Worm (Caenorhabditis elegans) whole organism, L4/young adult: Measurements from ENCODE around the gene usp-46.
A peak's percentile ranks its signal among the peaks of the same experiment; 100 is the strongest.

Experiments
- W03F9.2 ChIP-seq: fragments of 150-350 bp; optimal IDR thresholded peaks from 2 replicates; lab custom pipeline; 2014; ENCODE audit warnings: missing biosample characterization, missing genetic modification characterization
- dao-5 ChIP-seq: sonication (generic microtip); optimal IDR thresholded peaks from 2 replicates; lab custom pipeline; 2016; ENCODE audit warnings: missing genotype, missing genetic modification characterization, moderate library complexity, missing compliant biosample characterization
- him-1 ChIP-seq: sonication (generic microtip); optimal IDR thresholded peaks from 2 replicates; lab custom pipeline; 2016; ENCODE audit warnings: missing genotype, missing genetic modification reagents, missing genetic modification characterization, missing compliant biosample characterization

Gene usp-46

DNA sequence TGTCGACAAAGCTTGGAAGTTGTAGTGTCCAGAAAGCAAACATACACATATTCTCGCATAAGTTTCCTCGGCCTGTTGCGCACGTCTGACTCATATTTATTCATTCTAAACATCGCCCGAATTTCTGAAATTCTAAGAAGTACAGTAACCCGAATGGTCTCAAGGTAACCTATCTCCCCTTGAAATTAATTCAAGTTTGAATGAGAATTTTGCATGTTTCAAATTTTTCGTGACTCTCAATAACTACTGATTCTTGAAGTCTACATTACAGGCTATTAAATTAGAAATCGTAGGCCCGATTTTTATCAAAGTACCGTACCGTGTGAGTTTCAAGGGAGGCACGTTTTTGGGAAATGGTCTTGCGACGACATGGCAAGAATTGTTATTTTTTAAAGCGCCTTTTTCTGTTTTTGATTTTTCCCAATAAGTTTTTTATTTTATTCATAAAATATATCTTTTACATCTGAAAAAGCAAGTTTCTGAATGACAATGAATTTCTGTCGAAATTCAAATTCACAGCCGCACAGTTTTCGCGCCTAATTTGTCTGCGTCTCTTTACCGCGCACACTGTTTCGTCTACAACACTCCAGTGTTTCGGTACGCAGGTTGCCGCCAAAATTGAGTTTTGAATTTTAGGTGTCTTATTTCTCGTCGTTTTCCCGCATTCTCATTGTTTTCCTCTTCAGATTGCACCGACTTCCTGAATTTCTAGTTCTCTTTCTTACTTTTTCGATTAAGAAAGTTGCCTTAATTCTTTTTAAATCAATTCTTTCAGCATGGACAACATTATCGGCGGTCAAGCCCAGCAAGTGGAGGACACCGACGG is 17.4 kb downstream of the usp-46 start, which contains the start of the genes R10E11.9 and mcm-6:
Gene R10E11.9, minus strand, starts transcription at position 51 of the 826 bp plus-strand sequence.
Gene mcm-6, plus strand, starts transcription at position 776 of the 826 bp plus-strand sequence.
- no peak for TF ChIP-seq him-1

DNA sequence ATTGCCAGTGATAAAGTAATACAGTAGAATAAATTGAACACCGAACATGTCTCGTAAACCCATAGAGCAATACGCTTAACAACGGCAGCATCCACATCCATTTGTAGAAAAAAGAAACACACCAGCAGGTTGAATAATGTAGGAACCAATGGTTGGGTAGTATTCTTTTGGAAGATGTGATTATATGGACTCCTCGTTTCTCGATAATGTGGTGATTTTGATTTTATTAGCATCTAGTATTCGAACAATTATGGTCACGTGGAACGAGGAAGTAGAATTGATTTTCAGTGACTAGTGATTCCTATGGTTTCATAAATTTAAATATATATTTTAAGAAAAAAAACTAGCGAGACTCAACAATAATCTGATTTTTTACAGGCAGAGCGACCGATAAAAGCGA is 20.0 kb downstream of the usp-46 start, which contains the start of gene srxa-10:
Gene srxa-10, minus strand, starts transcription at position 101 of the 400 bp plus-strand sequence.
- no peak for TF ChIP-seq him-1
- no peak for TF ChIP-seq W03F9.2 (tag; lab: Kevin White, UChicago)

DNA sequence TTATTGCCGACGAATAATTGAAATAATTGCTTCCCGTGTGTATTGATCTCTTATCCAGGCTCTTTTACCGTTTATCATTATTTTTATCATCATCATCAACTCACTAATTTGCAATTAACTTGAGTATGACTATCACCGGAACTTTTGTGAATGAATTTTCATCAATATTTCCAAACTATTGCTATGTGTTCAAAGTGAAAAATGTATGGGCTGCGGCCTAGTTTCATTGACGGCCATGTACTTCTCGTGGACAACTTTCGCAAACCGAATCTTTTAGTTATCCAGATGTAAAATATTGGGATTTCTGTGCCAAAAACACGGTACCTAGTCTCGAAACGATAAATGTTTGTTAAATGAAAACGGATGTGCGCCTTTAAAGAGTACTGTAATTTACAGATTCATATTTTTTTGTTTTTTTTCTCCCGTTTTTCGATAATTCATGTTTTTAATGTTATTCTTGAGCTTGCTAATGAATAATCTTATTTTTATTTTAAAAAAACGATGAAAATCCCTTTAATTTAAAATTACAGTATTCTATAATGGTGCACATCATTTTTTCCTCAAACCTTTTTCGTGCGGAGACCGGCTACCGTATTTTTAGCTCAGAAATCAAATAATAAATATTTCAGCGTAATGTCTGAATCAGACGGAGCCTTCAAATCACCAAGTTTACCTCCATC is 22.2 kb downstream of the usp-46 start, which contains the start of gene ZK632.2:
Gene ZK632.2, plus strand, starts transcription at position 630 of the 680 bp plus-strand sequence.
- TF ChIP-seq him-1 (no peak), dao-5 (no peak), W03F9.2 (tag; lab: Kevin White, UChicago) (no peak)

DNA sequence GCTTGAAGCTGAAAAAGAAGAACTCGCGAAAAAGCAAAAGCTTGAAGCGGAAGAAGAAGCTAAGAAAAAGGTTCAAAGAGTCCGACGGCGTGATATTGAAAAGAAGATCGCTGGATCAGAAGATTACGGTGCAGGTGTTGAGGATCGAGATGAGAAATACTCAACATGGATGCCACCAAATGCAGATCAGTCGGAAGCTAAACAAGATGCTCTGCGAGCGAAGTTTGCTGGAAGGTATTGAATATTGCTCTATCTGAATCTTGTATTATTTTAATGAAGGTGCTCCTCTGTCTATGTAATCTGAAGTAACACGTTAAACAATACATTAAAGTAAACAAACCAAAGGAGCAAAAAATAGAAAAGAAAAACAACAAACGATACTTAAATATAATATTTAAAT is 25.6 kb downstream of the usp-46 start:
- no peak for TF ChIP-seq dao-5

DNA sequence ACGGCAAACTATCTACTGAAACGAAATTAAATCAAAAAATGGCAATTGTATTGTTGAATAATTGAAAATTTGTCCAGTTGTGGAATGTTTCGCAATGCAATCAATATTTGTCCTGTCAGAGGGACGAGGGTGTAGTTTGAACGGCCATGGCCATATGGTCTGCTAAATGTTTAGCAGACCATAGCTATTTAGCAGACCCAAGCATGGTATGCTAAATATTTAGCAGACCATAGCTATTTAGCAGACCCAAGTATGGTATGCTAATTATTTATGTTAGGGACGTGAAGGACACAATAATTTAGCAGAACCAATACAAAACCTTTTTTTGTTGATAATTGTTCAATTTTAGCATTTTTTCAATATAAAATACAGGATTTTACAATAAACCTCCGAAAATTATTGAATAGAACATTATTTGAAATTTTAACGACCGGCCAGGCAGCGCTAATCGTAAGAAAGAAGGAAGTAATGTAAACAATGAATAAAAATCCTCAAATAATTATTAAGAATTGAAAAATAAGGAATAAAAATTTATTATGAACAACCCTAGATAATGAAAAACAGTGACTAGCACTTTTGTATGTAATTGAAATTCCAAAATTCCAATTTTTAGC is 28.7 kb downstream of the usp-46 start, which contains the start of gene riok-3:
Gene riok-3, minus strand, starts transcription at position 15 of the 614 bp plus-strand sequence.
- TF ChIP-seq dao-5: no peak
- no peak for TF ChIP-seq W03F9.2 (tag; lab: Kevin White, UChicago)
- no peak for TF ChIP-seq him-1

DNA sequence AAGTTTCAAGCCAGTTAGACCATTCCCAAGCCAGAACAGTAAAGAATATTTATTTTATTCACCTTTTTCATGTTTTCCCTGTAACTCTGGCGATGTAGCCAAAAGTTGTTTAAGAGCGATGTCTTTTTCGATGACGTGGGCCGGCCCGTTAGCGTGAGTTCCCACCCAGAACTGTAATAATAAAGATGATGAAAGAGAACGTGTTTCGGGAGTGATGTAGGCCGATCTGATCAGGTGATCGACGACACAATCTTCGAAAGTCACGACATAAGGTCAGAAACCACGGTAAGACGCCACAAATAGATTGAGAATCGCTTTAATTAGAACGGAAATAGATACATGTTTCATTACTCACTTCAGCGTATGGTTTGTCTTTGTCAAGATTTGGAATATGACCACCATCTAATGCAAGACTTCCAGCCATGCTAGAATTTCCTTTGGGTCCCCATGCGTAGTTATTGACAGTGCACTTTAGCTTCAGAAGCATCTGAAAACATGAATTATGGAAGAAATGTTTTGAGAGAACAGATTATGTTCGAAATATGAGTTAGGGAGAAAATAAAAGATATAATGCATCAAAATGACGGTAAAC is 30.6 kb downstream of the usp-46 start, which contains the start of gene ZK632.4:
Gene ZK632.4, minus strand, starts transcription at position 487 of the 592 bp plus-strand sequence.
- TF ChIP-seq dao-5 (no peak), W03F9.2 (tag; lab: Kevin White, UChicago) (no peak), him-1 (no peak)

DNA sequence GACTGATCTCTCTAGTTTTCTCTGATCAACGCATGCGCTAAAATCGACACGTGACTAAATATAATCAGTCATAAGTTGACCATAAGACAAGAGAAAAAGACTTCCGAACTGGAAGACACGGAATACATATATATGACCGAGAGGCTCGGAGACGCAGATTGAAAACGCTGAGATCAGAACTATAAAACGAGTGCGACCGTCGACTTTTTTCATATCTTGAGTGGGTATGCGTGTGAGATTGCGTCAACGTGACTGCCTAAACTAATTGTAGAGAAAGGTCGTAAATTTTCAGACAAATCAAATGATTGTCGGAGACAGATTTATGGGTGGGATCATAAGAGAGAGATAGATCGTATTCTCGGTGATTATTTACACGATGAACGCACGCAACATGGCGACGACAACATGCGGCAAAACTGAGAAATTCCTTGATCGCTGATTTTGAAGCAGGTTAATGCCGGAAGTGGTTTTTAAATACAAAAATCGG is 31.2 kb downstream of the usp-46 start:
- TF ChIP-seq him-1 (no peak), W03F9.2 (tag; lab: Kevin White, UChicago) (no peak), dao-5 (no peak)

DNA sequence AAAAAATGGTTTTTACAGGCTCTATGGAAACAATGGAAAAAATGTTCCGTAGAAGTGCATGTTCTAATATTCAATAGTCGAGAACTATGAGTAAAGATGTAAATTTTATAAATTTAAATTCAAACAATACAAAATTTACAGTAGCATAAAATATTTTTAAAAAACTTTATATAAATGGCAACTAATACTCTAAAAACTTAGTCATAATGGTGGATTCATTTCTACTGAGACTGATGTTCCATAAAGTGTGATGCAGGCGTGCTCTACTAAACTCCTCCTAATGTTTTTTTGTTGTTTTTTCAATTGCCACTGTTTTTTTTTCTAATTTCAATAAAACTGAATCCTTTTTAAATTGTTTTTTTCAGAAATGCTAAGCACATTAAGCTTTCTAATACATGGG is 31.8 kb downstream of the usp-46 start, which contains the start of gene gtap-2:
Gene gtap-2, plus strand, starts transcription at position 366 of the 400 bp plus-strand sequence.
- TF ChIP-seq him-1 (no peak), W03F9.2 (tag; lab: Kevin White, UChicago) (peak; percentile 56)

DNA sequence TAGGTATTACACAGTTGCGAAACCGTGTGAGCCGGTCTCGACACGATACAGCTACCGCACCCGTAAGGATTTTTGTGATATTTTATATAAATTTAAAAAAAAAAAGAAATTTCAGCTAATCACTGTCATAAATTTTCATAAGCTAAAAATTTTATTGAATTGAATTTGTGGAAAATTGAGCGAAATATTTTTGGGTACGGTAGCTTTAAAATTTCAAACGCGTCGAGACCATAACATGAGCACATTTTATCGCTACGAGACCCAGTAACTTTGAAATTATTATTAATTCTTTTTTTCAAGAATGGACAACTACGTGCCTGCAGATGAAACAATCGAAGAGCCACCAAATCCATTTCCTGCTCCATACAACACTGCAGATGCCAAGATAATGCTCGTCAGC is 36.7 kb downstream of the usp-46 start, which contains the start of gene ZK632.14:
Gene ZK632.14, plus strand, starts transcription at position 301 of the 400 bp plus-strand sequence.
- TF ChIP-seq dao-5 (no peak), him-1 (no peak), W03F9.2 (tag; lab: Kevin White, UChicago) (no peak)

DNA sequence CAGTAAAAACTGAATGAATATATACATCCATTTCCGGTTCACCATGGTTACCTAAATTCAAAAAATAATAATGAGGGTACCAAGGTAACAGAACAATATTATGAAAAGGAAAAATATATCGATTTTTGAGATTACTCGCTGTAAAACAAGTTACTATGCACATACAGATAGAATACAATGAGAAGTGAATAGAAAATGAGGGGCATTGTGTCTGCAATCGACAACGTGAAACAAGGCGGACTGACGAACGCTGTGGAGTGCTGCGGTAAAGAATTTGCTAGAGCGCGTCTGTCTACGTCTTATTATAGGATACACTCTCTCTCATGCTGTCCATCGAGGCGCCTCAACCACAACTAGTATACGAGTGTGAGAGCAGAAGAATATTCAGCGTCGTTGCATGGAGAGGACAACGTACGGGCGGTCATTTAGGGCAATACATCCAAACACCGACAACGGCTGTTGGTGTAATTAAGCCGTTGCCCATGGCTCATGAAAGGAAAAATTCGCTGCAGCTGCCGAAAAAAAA is 40.7 kb downstream of the usp-46 start, which contains the start of gene cnx-1:
Gene cnx-1, minus strand, starts transcription at position 51 of the 526 bp plus-strand sequence.
- TF ChIP-seq dao-5 (no peak), W03F9.2 (tag; lab: Kevin White, UChicago) (no peak), him-1 (no peak)

DNA sequence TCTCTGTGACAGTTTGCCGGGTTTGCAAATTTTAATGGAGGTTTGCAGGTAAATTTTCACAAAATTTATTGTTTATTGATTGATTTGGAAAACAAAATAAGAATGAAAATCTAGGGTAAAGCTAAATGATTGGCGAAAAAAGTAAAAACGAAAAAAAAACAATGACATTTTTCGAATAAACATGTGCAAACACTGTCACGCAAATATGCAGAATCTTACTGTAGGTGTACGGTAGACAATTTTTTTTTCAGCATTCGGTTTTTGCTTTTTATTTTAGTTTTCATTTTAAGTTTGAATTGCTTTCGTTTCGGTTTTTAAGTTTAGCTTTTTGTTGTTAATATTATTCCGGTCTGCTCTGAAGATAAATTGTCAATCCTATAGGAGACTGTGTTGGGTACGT is 41.5 kb downstream of the usp-46 start:
- no peak for TF ChIP-seq him-1
- peak; percentile 61 for TF ChIP-seq W03F9.2 (tag; lab: Kevin White, UChicago)
- TF ChIP-seq dao-5: no peak

DNA sequence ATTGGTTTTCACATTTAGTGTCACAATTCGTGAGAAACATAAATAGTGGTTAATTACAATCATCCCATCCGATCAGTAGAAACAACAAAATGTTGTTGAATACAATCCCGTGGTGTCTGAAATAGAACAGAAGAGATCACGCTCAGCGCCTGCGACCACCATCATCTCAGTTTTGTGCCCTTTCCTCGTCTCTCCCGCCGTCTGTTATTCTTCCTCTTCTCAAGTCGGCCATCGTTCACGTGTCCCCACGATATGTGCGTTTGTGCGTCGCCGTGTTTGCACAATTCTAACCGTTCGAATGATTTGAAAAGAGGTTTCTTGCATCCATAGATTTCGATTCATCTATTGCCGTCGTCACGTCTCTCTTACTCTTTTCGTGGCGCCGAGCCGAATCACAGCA is 42.3 kb downstream of the usp-46 start, which contains the start of gene panl-3:
Gene panl-3, plus strand, starts transcription at position 294 of the 400 bp plus-strand sequence.
- TF ChIP-seq him-1 (no peak), dao-5 (no peak), W03F9.2 (tag; lab: Kevin White, UChicago) (no peak)

DNA sequence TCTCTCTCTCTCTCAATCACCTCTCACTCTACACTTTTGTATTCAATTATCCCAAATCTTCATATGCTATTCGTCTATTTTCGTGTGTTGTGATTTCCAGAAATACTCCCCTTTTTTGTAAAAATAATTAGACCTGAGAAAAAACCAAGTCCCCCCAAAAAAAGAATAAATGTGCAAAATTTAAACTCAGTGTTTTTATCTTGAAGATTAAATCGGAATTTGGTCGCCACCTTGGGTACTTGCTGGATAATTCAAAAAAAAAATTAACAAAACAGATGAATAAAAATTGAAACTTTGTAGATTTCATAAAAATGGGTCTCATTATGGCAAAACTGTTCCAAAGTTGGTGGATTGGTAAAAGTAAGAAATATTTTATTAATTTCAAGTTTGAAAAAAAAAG is 46.5 kb downstream of the usp-46 start, which contains the start of gene arl-5:
Gene arl-5, plus strand, starts transcription at position 301 of the 400 bp plus-strand sequence.
- TF ChIP-seq W03F9.2 (tag; lab: Kevin White, UChicago): no peak
- no peak for TF ChIP-seq him-1
- no peak for TF ChIP-seq dao-5
